Worm (Caenorhabditis elegans) whole organism, young adult: ENCODE measurements around the gene W08F4.1.
"Not testable (repeated sequence)": the region's sequence is repeated elsewhere in the genome, so short reads cannot be mapped to it uniquely, and the experiment has no call there.

Experiments used
- Y53F4B.3 ChIP-seq: fragments of 200-800 bp; sonication (Bioruptor generic); IDR thresholded peaks from 2 replicates; pipeline ENCODE4 v1.3.6; 2022; ENCODE audit warnings: missing genetic modification reagents, missing genetic modification characterization, missing compliant biosample characterization
- Y56A3A.18 ChIP-seq: fragments of 200-800 bp; sonication (Bioruptor generic); IDR thresholded peaks from 2 replicates; pipeline ENCODE4 v1.3.6; 2022; ENCODE audit warnings: missing genetic modification reagents, missing genetic modification characterization, missing compliant biosample characterization
- ama-1 ChIP-seq, 3 experiments: fragments of 150-350 bp in 1 of 3; sonication (generic microtip) in 2 of 3; optimal IDR thresholded peaks; 2 replicates each; lab custom pipeline; 2014 to 2018; ENCODE audit warnings: missing biosample characterization in 2 of 3, missing genetic modification characterization in 2 of 3, missing genetic modification reagents in 2 of 3
- ceh-79 ChIP-seq: sonication (generic microtip); optimal IDR thresholded peaks from 2 replicates; lab custom pipeline; 2017; ENCODE audit warnings: mild to moderate bottlenecking, missing genetic modification characterization, missing compliant biosample characterization
- hlh-26 ChIP-seq: fragments of 200-800 bp; sonication (Bioruptor generic); conservative IDR thresholded peaks from 2 replicates; pipeline ENCODE4 v1.3.6; 2022; ENCODE audit warnings: missing genetic modification reagents, missing genetic modification characterization, missing compliant biosample characterization
- lin-54 ChIP-seq: fragments of 200-800 bp; sonication (Bioruptor generic); optimal IDR thresholded peaks from 2 replicates; lab custom pipeline; 2018; ENCODE audit warnings: mild to moderate bottlenecking, missing genetic modification characterization, missing compliant biosample characterization
- nfya-1 ChIP-seq: sonication (generic microtip); optimal IDR thresholded peaks from 2 replicates; lab custom pipeline; 2017; ENCODE audit warnings: antibody characterized with exemption, missing compliant biosample characterization, missing genetic modification characterization, borderline replicate concordance; ENCODE audit not compliant: insufficient read depth
- repo-1 ChIP-seq: sonication (generic microtip); optimal IDR thresholded peaks from 2 replicates; lab custom pipeline; 2017; ENCODE audit warnings: mild to moderate bottlenecking, missing genetic modification characterization, missing compliant biosample characterization
- snpc-4 ChIP-seq, 5 experiments: fragments of 150-350 bp in 1 of 5; sonication (generic microtip) in 4 of 5; optimal IDR thresholded peaks; 2 replicates each; lab custom pipeline; 2014 to 2018; ENCODE audit warnings: missing genetic modification characterization in 5 of 5, missing biosample characterization in 3 of 5, antibody characterized with exemption in 2 of 5, mild to moderate bottlenecking in 2 of 5, missing compliant biosample characterization in 2 of 5, missing genotype in 2 of 5, moderate library complexity in 2 of 5, missing genetic modification reagents in 1 of 5

- not testable (repeated sequence) for TF ChIP-seq nfya-1 (tag; lab: Kevin White, UChicago); snpc-4 (GFP tag; optimal IDR thresholded peaks at IDR 0.05; lab: Kevin White, UChicago); snpc-4 (tag; optimal IDR thresholded peaks at IDR 0.05; lab: Kevin White, UChicago); repo-1 (tag; lab: Kevin White, UChicago); ceh-79 (tag; lab: Kevin White, UChicago); Y53F4B.3 (GFP tag; lab: Robert Waterston, UW); ama-1 (optimal IDR thresholded peaks at IDR 0.05; lab: Kevin White, UChicago); ama-1 (GFP tag; optimal IDR thresholded peaks at IDR 0.05; lab: Kevin White, UChicago); hlh-26 (GFP tag; lab: Robert Waterston, UW); lin-54; Y56A3A.18 (GFP tag; lab: Robert Waterston, UW)
Observed at ce11 chrII:612361-612760, 19.0 kb downstream of the W08F4.1 start, which contains the start of gene clec-118.
